Fruit fly (Drosophila melanogaster) whole organism, embryonic: ENCODE results near the gene CG34134.

Source experiments
- Asciz ChIP-seq: fragments of 200-800 bp; sonication (Bioruptor generic); optimal IDR thresholded peaks from 2 replicates; lab custom pipeline; 2017; ENCODE audit warnings: missing biosample characterization, mild to moderate bottlenecking, missing genetic modification characterization, missing genetic modification reagents
- CG11093 ChIP-seq: fragments of 200-800 bp; sonication (Bioruptor generic); IDR thresholded peaks from 3 replicates; pipeline ENCODE4 v1.3.6; 2022; ENCODE audit warnings: missing biosample characterization, missing genetic modification characterization
- CG11504 ChIP-seq: fragments of 200-800 bp; sonication (Bioruptor generic); optimal IDR thresholded peaks from 3 replicates; lab custom pipeline; 2019; ENCODE audit warnings: missing biosample characterization, mild to moderate bottlenecking, missing genetic modification characterization, moderate library complexity
- CG12769 ChIP-seq: fragments of 200-800 bp; sonication (Bioruptor generic); optimal IDR thresholded peaks from 2 replicates; lab custom pipeline; 2019; ENCODE audit warnings: missing biosample characterization, mild to moderate bottlenecking, missing genetic modification characterization, moderate library complexity
- CG13624 ChIP-seq: fragments of 200-800 bp; sonication (Bioruptor generic); optimal IDR thresholded peaks from 2 replicates; lab custom pipeline; 2016; ENCODE audit warnings: missing biosample characterization, missing genetic modification characterization
- CG14050 ChIP-seq: fragments of 200-800 bp; sonication (Bioruptor generic); IDR thresholded peaks from 3 replicates; pipeline ENCODE4 v1.3.6; 2022; ENCODE audit warnings: missing biosample characterization, missing genetic modification characterization
- CG15073 ChIP-seq: fragments of 200-800 bp; sonication (Bioruptor generic); optimal IDR thresholded peaks from 2 replicates; lab custom pipeline; 2016; ENCODE audit warnings: missing biosample characterization, missing genetic modification characterization
- CG1529 ChIP-seq: fragments of 200-800 bp; sonication (Bioruptor generic); optimal IDR thresholded peaks from 3 replicates; lab custom pipeline; 2018; ENCODE audit warnings: missing biosample characterization, missing genetic modification characterization
- CG16779 ChIP-seq: fragments of 200-800 bp; sonication (Bioruptor generic); IDR thresholded peaks from 2 replicates; pipeline ENCODE4 v1.3.6; 2022; ENCODE audit warnings: missing biosample characterization, missing genetic modification characterization
- CG17385 ChIP-seq: fragments of 200-800 bp; sonication (Bioruptor generic); optimal IDR thresholded peaks from 3 replicates; lab custom pipeline; 2018; ENCODE audit warnings: missing biosample characterization, mild to moderate bottlenecking, missing genetic modification characterization
- CG3847 ChIP-seq: fragments of 200-800 bp; sonication (Bioruptor generic); IDR thresholded peaks from 2 replicates; pipeline ENCODE4 v1.3.6; 2022; ENCODE audit warnings: missing biosample characterization, missing genetic modification characterization
- CG3995 ChIP-seq: fragments of 200-800 bp; sonication (Bioruptor generic); optimal IDR thresholded peaks from 3 replicates; lab custom pipeline; 2016; ENCODE audit warnings: missing biosample characterization, missing genetic modification characterization
- CG6854 ChIP-seq: fragments of 200-800 bp; sonication (Bioruptor generic); optimal IDR thresholded peaks from 3 replicates; lab custom pipeline; 2017; ENCODE audit warnings: missing biosample characterization, mild to moderate bottlenecking, missing genetic modification characterization
- CG7271 ChIP-seq: fragments of 200-800 bp; sonication (Bioruptor generic); optimal IDR thresholded peaks from 2 replicates; lab custom pipeline; 2018; ENCODE audit warnings: missing biosample characterization, mild to moderate bottlenecking, missing genetic modification characterization, moderate library complexity
- CG8765 ChIP-seq: fragments of 200-800 bp; sonication (Bioruptor generic); IDR thresholded peaks from 2 replicates; pipeline ENCODE4 v1.3.6; 2022; ENCODE audit warnings: missing biosample characterization, missing genetic modification characterization
- CG8944 ChIP-seq: fragments of 200-800 bp; sonication (Bioruptor generic); optimal IDR thresholded peaks from 3 replicates; lab custom pipeline; 2016; ENCODE audit warnings: missing biosample characterization, missing genetic modification characterization
- CG9609 ChIP-seq: fragments of 200-800 bp; sonication (Bioruptor generic); optimal IDR thresholded peaks from 3 replicates; lab custom pipeline; 2016; ENCODE audit warnings: missing biosample characterization, missing genetic modification characterization
- D19B ChIP-seq: fragments of 200-800 bp; sonication (Bioruptor generic); optimal IDR thresholded peaks from 2 replicates; lab custom pipeline; 2017; ENCODE audit warnings: missing biosample characterization, mild to moderate bottlenecking, missing genetic modification characterization
- Dip2 ChIP-seq: fragments of 200-800 bp; sonication (Bioruptor generic); IDR thresholded peaks from 2 replicates; pipeline ENCODE4 v1.3.6; 2022; ENCODE audit warnings: missing biosample characterization, missing genetic modification characterization
- Doc2 ChIP-seq: fragments of 200-800 bp; sonication (Bioruptor generic); IDR thresholded peaks from 2 replicates; pipeline ENCODE4 v1.3.6; 2022; ENCODE audit warnings: missing biosample characterization, missing genetic modification characterization
- Drgx ChIP-seq: fragments of 200-800 bp; sonication (Bioruptor generic); IDR thresholded peaks from 2 replicates; pipeline ENCODE4 v1.3.6; 2022; ENCODE audit warnings: missing biosample characterization, missing genetic modification characterization
- E2f2 ChIP-seq: fragments of 200-800 bp; sonication (Bioruptor generic); IDR thresholded peaks from 2 replicates; pipeline ENCODE4 v1.3.6; 2022; ENCODE audit warnings: missing biosample characterization, missing genetic modification characterization
- ERR ChIP-seq: fragments of 200-800 bp; sonication (Bioruptor generic); optimal IDR thresholded peaks from 2 replicates; lab custom pipeline; 2016; ENCODE audit warnings: missing biosample characterization, missing genetic modification characterization
- Ets65A ChIP-seq: fragments of 200-800 bp; sonication (Bioruptor generic); peaks from one replicate; lab custom pipeline; 2016; ENCODE audit warnings: missing biosample characterization, missing genetic modification characterization
- Fer1 ChIP-seq: fragments of 200-800 bp; sonication (Bioruptor generic); optimal IDR thresholded peaks from 2 replicates; lab custom pipeline; 2017; ENCODE audit warnings: missing biosample characterization, mild to moderate bottlenecking, missing genetic modification characterization
- Fer3 ChIP-seq: fragments of 200-800 bp; sonication (Bioruptor generic); optimal IDR thresholded peaks from 2 replicates; lab custom pipeline; 2018; ENCODE audit warnings: missing biosample characterization, mild to moderate bottlenecking, missing genetic modification characterization, moderate library complexity
- HLH4C ChIP-seq: fragments of 200-800 bp; sonication (Bioruptor generic); IDR thresholded peaks from 3 replicates; pipeline ENCODE4 v1.3.6; 2022; ENCODE audit warnings: missing biosample characterization, missing genetic modification characterization; ENCODE audit not compliant: partially characterized antibody
- Hr3 ChIP-seq: fragments of 200-800 bp; sonication (Bioruptor generic); optimal IDR thresholded peaks from 3 replicates; lab custom pipeline; 2016; ENCODE audit warnings: missing biosample characterization, missing genetic modification characterization
- MTF-1 ChIP-seq: fragments of 200-800 bp; sonication (Bioruptor generic); optimal IDR thresholded peaks from 2 replicates; lab custom pipeline; 2018; ENCODE audit warnings: missing biosample characterization, mild to moderate bottlenecking, missing genetic modification characterization, borderline replicate concordance
- Oli ChIP-seq: fragments of 200-800 bp; sonication (Bioruptor generic); optimal IDR thresholded peaks from 2 replicates; lab custom pipeline; 2018; ENCODE audit warnings: missing biosample characterization, mild to moderate bottlenecking, missing genetic modification characterization, moderate library complexity
- Opbp ChIP-seq: fragments of 200-800 bp; sonication (Bioruptor generic); IDR thresholded peaks from 3 replicates; pipeline ENCODE4 v1.3.6; 2022; ENCODE audit warnings: missing biosample characterization, missing genetic modification characterization; ENCODE audit not compliant: partially characterized antibody
- Sox100B ChIP-seq: fragments of 200-800 bp; sonication (Bioruptor generic); optimal IDR thresholded peaks from 3 replicates; lab custom pipeline; 2018; ENCODE audit warnings: missing biosample characterization, mild to moderate bottlenecking, missing genetic modification characterization
- Taf1 ChIP-seq: fragments of 200-800 bp; sonication (Bioruptor generic); IDR thresholded peaks from 2 replicates; pipeline ENCODE4 v1.3.6; 2022; ENCODE audit warnings: missing biosample characterization, missing genetic modification characterization
- Tbp ChIP-seq: fragments of >200 bp; optimal IDR thresholded peaks from 2 replicates; lab custom pipeline; 2018; ENCODE audit warnings: missing biosample characterization, missing genetic modification characterization
- YL-1 ChIP-seq: fragments of 200-800 bp; sonication (Bioruptor generic); optimal IDR thresholded peaks from 3 replicates; lab custom pipeline; 2017; ENCODE audit warnings: missing biosample characterization, mild to moderate bottlenecking, missing genetic modification characterization
- ara ChIP-seq: fragments of 200-800 bp; sonication (Bioruptor generic); IDR thresholded peaks from 2 replicates; pipeline ENCODE4 v1.3.6; 2022; ENCODE audit warnings: missing biosample characterization, missing genetic modification characterization
- az2 ChIP-seq: fragments of 200-800 bp; sonication (Bioruptor generic); optimal IDR thresholded peaks from 3 replicates; lab custom pipeline; 2016; ENCODE audit warnings: missing biosample characterization, missing genetic modification characterization
- crol ChIP-seq: fragments of 200-800 bp; sonication (Bioruptor generic); IDR thresholded peaks from 2 replicates; pipeline ENCODE4 v1.3.6; 2022; ENCODE audit warnings: missing biosample characterization, missing genetic modification characterization
- dmrt11E ChIP-seq: fragments of 200-800 bp; sonication (Bioruptor generic); optimal IDR thresholded peaks from 3 replicates; lab custom pipeline; 2018; ENCODE audit warnings: missing biosample characterization, mild to moderate bottlenecking, missing genetic modification characterization, moderate library complexity
- exex ChIP-seq: fragments of 200-800 bp; sonication (Bioruptor generic); optimal IDR thresholded peaks from 4 replicates; lab custom pipeline; 2018; ENCODE audit warnings: missing biosample characterization, mild to moderate bottlenecking, missing genetic modification characterization, moderate library complexity
- ind ChIP-seq: fragments of 200-800 bp; sonication (Bioruptor generic); optimal IDR thresholded peaks from 3 replicates; lab custom pipeline; 2016; ENCODE audit warnings: missing biosample characterization, missing genetic modification characterization
- nmo ChIP-seq: fragments of 200-800 bp; sonication (Bioruptor generic); optimal IDR thresholded peaks from 2 replicates; lab custom pipeline; 2018; ENCODE audit warnings: missing biosample characterization, mild to moderate bottlenecking, missing genetic modification characterization, moderate library complexity
- nom ChIP-seq: fragments of 200-800 bp; sonication (Bioruptor generic); optimal IDR thresholded peaks from 2 replicates; lab custom pipeline; 2017; ENCODE audit warnings: missing biosample characterization, missing genetic modification characterization, mild to moderate bottlenecking, moderate library complexity, missing genetic modification reagents
- pfk ChIP-seq: fragments of 200-800 bp; sonication (Bioruptor generic); optimal IDR thresholded peaks from 2 replicates; lab custom pipeline; 2018; ENCODE audit warnings: missing biosample characterization, mild to moderate bottlenecking, missing genetic modification characterization, moderate library complexity
- pros ChIP-seq: fragments of 200-800 bp; sonication (Bioruptor generic); optimal IDR thresholded peaks from 3 replicates; lab custom pipeline; 2019; ENCODE audit warnings: missing biosample characterization, mild to moderate bottlenecking, missing genetic modification characterization, moderate library complexity
- row ChIP-seq: fragments of 200-800 bp; sonication (Bioruptor generic); IDR thresholded peaks from 3 replicates; pipeline ENCODE4 v1.3.6; 2022; ENCODE audit warnings: missing biosample characterization, missing genetic modification characterization
- shn ChIP-seq: fragments of 200-800 bp; sonication (Bioruptor generic); optimal IDR thresholded peaks from 3 replicates; lab custom pipeline; 2016; ENCODE audit warnings: missing biosample characterization, missing genetic modification characterization
- sqz ChIP-seq: fragments of 200-800 bp; sonication (Bioruptor generic); optimal IDR thresholded peaks from 3 replicates; lab custom pipeline; 2018; ENCODE audit warnings: missing biosample characterization, mild to moderate bottlenecking, missing genetic modification characterization
- tgo ChIP-seq: fragments of 200-800 bp; sonication (Bioruptor generic); IDR thresholded peaks from 3 replicates; pipeline ENCODE4 v1.3.6; 2022; ENCODE audit warnings: missing biosample characterization, missing genetic modification characterization
- tio ChIP-seq: fragments of 200-800 bp; sonication (Bioruptor generic); optimal IDR thresholded peaks from 2 replicates; lab custom pipeline; 2017; ENCODE audit warnings: missing biosample characterization, missing genetic modification characterization, inconsistent platforms
- tup ChIP-seq: fragments of 200-800 bp; sonication (Bioruptor generic); optimal IDR thresholded peaks from 2 replicates; lab custom pipeline; 2016; ENCODE audit warnings: missing biosample characterization, mild to moderate bottlenecking, missing genetic modification characterization, moderate library complexity
- zf30C ChIP-seq: fragments of 200-800 bp; sonication (Bioruptor generic); optimal IDR thresholded peaks from 3 replicates; lab custom pipeline; 2018; ENCODE audit warnings: missing biosample characterization, mild to moderate bottlenecking, missing genetic modification characterization

CG34134 gene

dm6 chr2L:8148514-8149085 is 42.0 kb downstream of the CG34134 start (continued):
- no peak for TF ChIP-seq Taf1
- no peak for TF ChIP-seq CG7271 (tag; lab: Kevin White, UChicago)
- TF ChIP-seq Asciz (GFP tag; lab: Kevin White, UChicago), result no peak
- no peak for TF ChIP-seq HLH4C
- no peak for TF ChIP-seq pros (GFP tag; lab: Kevin White, UChicago)
- TF ChIP-seq CG9609 (GFP tag; lab: Kevin White, UChicago), result no peak
- no peak for TF ChIP-seq Dip2 (GFP tag; lab: Robert Waterston, UW)
- TF ChIP-seq exex (tag; lab: Kevin White, UChicago), result no peak
- no peak for TF ChIP-seq CG3847 (GFP tag; lab: Robert Waterston, UW)
- no peak for TF ChIP-seq Fer3 (tag; lab: Kevin White, UChicago)
- no peak for TF ChIP-seq tgo
- TF ChIP-seq YL-1, result no peak
- TF ChIP-seq CG3995 (GFP tag; lab: Kevin White, UChicago), result no peak
- TF ChIP-seq Tbp (GFP tag; lab: Kevin White, UChicago), result no peak
- no peak for TF ChIP-seq sqz (GFP tag; lab: Kevin White, UChicago)
- TF ChIP-seq ERR (GFP tag; lab: Kevin White, UChicago), result no peak
- TF ChIP-seq CG11093, result no peak
- TF ChIP-seq nmo (GFP tag; lab: Kevin White, UChicago), result no peak
- TF ChIP-seq Fer1 (GFP tag; lab: Kevin White, UChicago), result peak; percentile 18
- no peak for TF ChIP-seq Hr3 (GFP tag; lab: Kevin White, UChicago)
- TF ChIP-seq dmrt11E, result no peak
- no peak for TF ChIP-seq CG13624 (GFP tag; lab: Kevin White, UChicago)
- TF ChIP-seq tup (GFP tag; lab: Kevin White, UChicago), result no peak
- TF ChIP-seq MTF-1 (GFP tag; lab: Kevin White, UChicago), result no peak
- TF ChIP-seq nom (GFP tag; lab: Kevin White, UChicago), result peak; percentile 64
- no peak for TF ChIP-seq E2f2 (GFP tag; lab: Robert Waterston, UW)
- no peak for TF ChIP-seq CG16779 (GFP tag; lab: Robert Waterston, UW)
- no peak for TF ChIP-seq CG17385 (GFP tag; lab: Kevin White, UChicago)
- no peak for TF ChIP-seq Ets65A (GFP tag; lab: Kevin White, UChicago)
- TF ChIP-seq D19B, result no peak
- no peak for TF ChIP-seq Oli
- no peak for TF ChIP-seq row
- TF ChIP-seq ind (GFP tag; lab: Kevin White, UChicago), result no peak
- TF ChIP-seq CG6854 (GFP tag; lab: Kevin White, UChicago), result no peak
- TF ChIP-seq CG12769, result peak; percentile 27
- TF ChIP-seq CG14050 (GFP tag; lab: Robert Waterston, UW), result no peak
- TF ChIP-seq Sox100B (GFP tag; lab: Kevin White, UChicago), result no peak
- TF ChIP-seq CG8944 (GFP tag; lab: Kevin White, UChicago), result no peak
- no peak for TF ChIP-seq CG15073 (GFP tag; lab: Kevin White, UChicago)
- no peak for TF ChIP-seq CG11504 (tag; lab: Kevin White, UChicago)
- TF ChIP-seq Drgx (GFP tag; lab: Robert Waterston, UW), result peak; percentile 23; the same call in 1 of the 2 replicates
- no peak for TF ChIP-seq crol (GFP tag; lab: Robert Waterston, UW)
- no peak for TF ChIP-seq tio (GFP tag; lab: Kevin White, UChicago)
- no peak for TF ChIP-seq shn (GFP tag; lab: Kevin White, UChicago)
- TF ChIP-seq Opbp (GFP tag; lab: Robert Waterston, UW), result no peak
- TF ChIP-seq CG8765, result no peak
- no peak for TF ChIP-seq ara (GFP tag; lab: Robert Waterston, UW)
- no peak for TF ChIP-seq Doc2 (GFP tag; lab: Robert Waterston, UW)
- TF ChIP-seq pfk (GFP tag; lab: Kevin White, UChicago), result no peak
- no peak for TF ChIP-seq CG1529 (GFP tag; lab: Kevin White, UChicago)
- no peak for TF ChIP-seq az2 (GFP tag; lab: Kevin White, UChicago)
- TF ChIP-seq zf30C (GFP tag; lab: Kevin White, UChicago), result no peak
